Worm (Caenorhabditis elegans): ENCODE data around the gene egl-13.

DNA sequence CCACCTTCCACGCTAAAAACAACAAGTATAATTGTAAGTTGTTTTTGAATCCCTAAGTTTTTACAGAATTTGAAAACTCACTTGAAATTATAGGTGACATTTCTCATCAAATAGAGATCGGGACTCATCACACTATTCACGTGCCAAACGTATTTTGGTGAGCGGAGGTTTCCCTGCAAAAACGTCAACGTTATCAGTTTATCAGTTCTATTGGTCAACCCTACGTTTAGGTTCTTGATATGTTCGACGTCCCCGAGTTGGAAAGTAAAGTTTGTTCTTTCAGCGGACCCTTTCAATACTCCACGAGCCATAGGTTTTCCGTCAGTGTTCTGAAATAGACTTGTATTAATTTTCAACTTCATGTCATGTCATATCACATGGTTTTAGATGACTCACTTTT lies 31.8 kb downstream of the egl-13 start:
- TF ChIP-seq elt-2 (tag; optimal IDR thresholded peaks at IDR 0.05) (peak; percentile 7), unc-55 (GFP tag; optimal IDR thresholded peaks at IDR 0.05) (no peak)
